Worm (Caenorhabditis elegans) whole organism, young adult: ENCODE data around the gene C51E3.6.

Source experiments
- B0035.1 ChIP-seq: sonication (generic microtip); optimal IDR thresholded peaks from 2 replicates; lab custom pipeline; 2016; ENCODE audit warnings: missing genetic modification characterization, mild to moderate bottlenecking, missing compliant biosample characterization, missing genotype, missing genetic modification reagents
- B0261.1 ChIP-seq: sonication (generic microtip); optimal IDR thresholded peaks from 2 replicates; lab custom pipeline; 2016; ENCODE audit warnings: mild to moderate bottlenecking, missing genetic modification characterization, moderate library complexity, missing compliant biosample characterization
- F39B2.1 ChIP-seq: fragments of 200-800 bp; sonication (Bioruptor generic); IDR thresholded peaks from 2 replicates; pipeline ENCODE4 v1.3.6; 2022; ENCODE audit warnings: missing genetic modification reagents, missing genetic modification characterization, missing compliant biosample characterization
- F49E8.2 ChIP-seq: sonication (generic microtip); optimal IDR thresholded peaks from 3 replicates; lab custom pipeline; 2017; ENCODE audit warnings: missing genetic modification characterization, mild to moderate bottlenecking, missing compliant biosample characterization, antibody characterized with exemption, moderate library complexity; ENCODE audit not compliant: insufficient read depth
- F57C9.4 ChIP-seq: sonication (generic microtip); optimal IDR thresholded peaks from 2 replicates; lab custom pipeline; 2017; ENCODE audit warnings: mild to moderate bottlenecking, missing genetic modification characterization, missing compliant biosample characterization
- T07F8.4 ChIP-seq: sonication (generic microtip); optimal IDR thresholded peaks from 2 replicates; lab custom pipeline; 2016; ENCODE audit warnings: mild to moderate bottlenecking, missing genetic modification characterization, moderate library complexity, missing compliant biosample characterization
- T26A5.8 ChIP-seq: sonication (generic microtip); optimal IDR thresholded peaks from 2 replicates; lab custom pipeline; 2016; ENCODE audit warnings: missing genetic modification characterization, missing compliant biosample characterization
- Y53G8AR.9 ChIP-seq: fragments of 200-800 bp; sonication (Bioruptor generic); conservative IDR thresholded peaks from 2 replicates; pipeline ENCODE4 v1.3.6; 2022; ENCODE audit warnings: missing genetic modification reagents, missing genetic modification characterization, missing compliant biosample characterization
- Y79H2A.3 ChIP-seq: fragments of 200-800 bp; sonication (Bioruptor generic); conservative IDR thresholded peaks from 2 replicates; pipeline ENCODE4 v1.3.6; 2022; ENCODE audit warnings: missing genetic modification reagents, missing genetic modification characterization, missing compliant biosample characterization
- Y95B8A.8 ChIP-seq: fragments of 200-800 bp; sonication (Bioruptor generic); IDR thresholded peaks from 2 replicates; pipeline ENCODE4 v1.3.6; 2022; ENCODE audit warnings: missing genetic modification reagents, missing genetic modification characterization, missing compliant biosample characterization
- ZK185.1 ChIP-seq: sonication (generic microtip); optimal IDR thresholded peaks from 2 replicates; lab custom pipeline; 2016; ENCODE audit warnings: mild to moderate bottlenecking, missing genetic modification characterization, missing compliant biosample characterization; ENCODE audit not compliant: poor library complexity, severe bottlenecking
- ama-1 ChIP-seq, 3 experiments: fragments of 150-350 bp in 1 of 3; sonication (generic microtip) in 2 of 3; optimal IDR thresholded peaks; 2 replicates each; lab custom pipeline; 2014 to 2018; ENCODE audit warnings: missing biosample characterization in 2 of 3, missing genetic modification characterization in 2 of 3, missing genetic modification reagents in 2 of 3
- aptf-2 ChIP-seq: fragments of 200-800 bp; sonication (Bioruptor generic); conservative IDR thresholded peaks from 2 replicates; pipeline ENCODE4 v1.3.6; 2022; ENCODE audit warnings: missing genetic modification reagents, missing genetic modification characterization, missing compliant biosample characterization
- aptf-3 ChIP-seq: fragments of 200-800 bp; sonication (Bioruptor generic); IDR thresholded peaks from 2 replicates; pipeline ENCODE4 v1.3.6; 2022; ENCODE audit warnings: missing genetic modification characterization, missing compliant biosample characterization
- attf-5 ChIP-seq: fragments of 200-800 bp; sonication (Bioruptor generic); optimal IDR thresholded peaks from 2 replicates; lab custom pipeline; 2018; ENCODE audit warnings: mild to moderate bottlenecking, missing genetic modification characterization, missing compliant biosample characterization
- bed-2 ChIP-seq: fragments of 200-800 bp; sonication (Bioruptor generic); IDR thresholded peaks from 2 replicates; pipeline ENCODE4 v1.3.6; 2022; ENCODE audit warnings: missing genetic modification reagents, missing genetic modification characterization, missing compliant biosample characterization
- ceh-27 ChIP-seq: fragments of 200-800 bp; sonication (Bioruptor generic); optimal IDR thresholded peaks from 2 replicates; lab custom pipeline; 2018; ENCODE audit warnings: mild to moderate bottlenecking, missing genetic modification characterization, moderate library complexity, missing compliant biosample characterization
- chd-7 ChIP-seq: sonication (generic microtip); optimal IDR thresholded peaks from 2 replicates; lab custom pipeline; 2016; ENCODE audit warnings: mild to moderate bottlenecking, missing genetic modification characterization, moderate library complexity, missing compliant biosample characterization
- dpff-1 ChIP-seq: sonication (generic microtip); optimal IDR thresholded peaks from 2 replicates; lab custom pipeline; 2017; ENCODE audit warnings: mild to moderate bottlenecking, missing genetic modification characterization, missing compliant biosample characterization
- efl-1 ChIP-seq: fragments of 150-350 bp; optimal IDR thresholded peaks from 2 replicates; lab custom pipeline; 2014; ENCODE audit warnings: missing biosample characterization, missing genetic modification reagents, missing genetic modification characterization
- egrh-3 ChIP-seq: fragments of 200-800 bp; sonication (Bioruptor generic); IDR thresholded peaks from 2 replicates; pipeline ENCODE4 v1.3.6; 2022; ENCODE audit warnings: missing genetic modification reagents, missing genetic modification characterization, missing compliant biosample characterization
- gei-17 ChIP-seq: fragments of 200-800 bp; sonication (Bioruptor generic); optimal IDR thresholded peaks from 2 replicates; lab custom pipeline; 2018; ENCODE audit warnings: mild to moderate bottlenecking, missing genetic modification characterization, missing compliant biosample characterization
- hlh-12 ChIP-seq: sonication (generic microtip); optimal IDR thresholded peaks from 2 replicates; lab custom pipeline; 2016; ENCODE audit warnings: missing genetic modification characterization, missing compliant biosample characterization
- lsl-1 ChIP-seq: fragments of 200-800 bp; sonication (Bioruptor generic); optimal IDR thresholded peaks from 2 replicates; lab custom pipeline; 2018; ENCODE audit warnings: mild to moderate bottlenecking, missing genetic modification characterization, moderate library complexity, missing compliant biosample characterization
- madf-10 ChIP-seq: sonication (generic microtip); optimal IDR thresholded peaks from 2 replicates; lab custom pipeline; 2016; ENCODE audit warnings: mild to moderate bottlenecking, missing genetic modification characterization, missing compliant biosample characterization
- madf-3 ChIP-seq: fragments of 200-800 bp; sonication (Bioruptor generic); IDR thresholded peaks from 2 replicates; pipeline ENCODE4 v1.3.6; 2022; ENCODE audit warnings: missing genetic modification reagents, missing genetic modification characterization, missing compliant biosample characterization
- mcd-1 ChIP-seq: fragments of 200-800 bp; sonication (Bioruptor generic); IDR thresholded peaks from 2 replicates; pipeline ENCODE4 v1.3.6; 2022; ENCODE audit warnings: missing genetic modification reagents, missing genetic modification characterization, missing compliant biosample characterization
- pha-4 ChIP-seq: fragments of 150-350 bp; sonication (generic microtip); optimal IDR thresholded peaks from 2 replicates; lab custom pipeline; 2014; ENCODE audit warnings: missing biosample characterization, missing genetic modification reagents, missing genetic modification characterization
- snpc-4 ChIP-seq, 5 experiments: fragments of 150-350 bp in 1 of 5; sonication (generic microtip) in 4 of 5; optimal IDR thresholded peaks; 2 replicates each; lab custom pipeline; 2014 to 2018; ENCODE audit warnings: missing genetic modification characterization in 5 of 5, missing biosample characterization in 3 of 5, antibody characterized with exemption in 2 of 5, mild to moderate bottlenecking in 2 of 5, missing compliant biosample characterization in 2 of 5, missing genotype in 2 of 5, moderate library complexity in 2 of 5, missing genetic modification reagents in 1 of 5
- somi-1 ChIP-seq: fragments of 200-800 bp; sonication (Bioruptor generic); optimal IDR thresholded peaks from 2 replicates; lab custom pipeline; 2018; ENCODE audit warnings: mild to moderate bottlenecking, missing genetic modification characterization, missing compliant biosample characterization
- tbp1 ChIP-seq: fragments of 200-800 bp; sonication (Bioruptor generic); optimal IDR thresholded peaks from 2 replicates; lab custom pipeline; 2018; ENCODE audit warnings: mild to moderate bottlenecking, missing genetic modification characterization, missing compliant biosample characterization
- xnd-1 ChIP-seq: sonication (generic microtip); optimal IDR thresholded peaks from 2 replicates; lab custom pipeline; 2016; ENCODE audit warnings: missing genotype, missing genetic modification reagents, missing genetic modification characterization, missing compliant biosample characterization
- zim-3 ChIP-seq: sonication (generic microtip); optimal IDR thresholded peaks from 2 replicates; lab custom pipeline; 2017; ENCODE audit warnings: mild to moderate bottlenecking, missing genetic modification characterization, moderate library complexity, missing compliant biosample characterization
- ztf-18 ChIP-seq: sonication (generic microtip); optimal IDR thresholded peaks from 2 replicates; lab custom pipeline; 2016; ENCODE audit warnings: missing genotype, mild to moderate bottlenecking, missing genetic modification characterization, missing compliant biosample characterization
- ztf-22 ChIP-seq: fragments of 200-800 bp; sonication (Bioruptor generic); optimal IDR thresholded peaks from 2 replicates; lab custom pipeline; 2018; ENCODE audit warnings: mild to moderate bottlenecking, missing genetic modification characterization, moderate library complexity, missing compliant biosample characterization
- ztf-25 ChIP-seq: fragments of 200-800 bp; sonication (Bioruptor generic); IDR thresholded peaks from 2 replicates; pipeline ENCODE4 v1.3.6; 2022; ENCODE audit warnings: missing genetic modification reagents, missing genetic modification characterization, missing compliant biosample characterization
- ztf-28 ChIP-seq: fragments of 200-800 bp; sonication (Bioruptor generic); IDR thresholded peaks from 2 replicates; pipeline ENCODE4 v1.3.6; 2022; ENCODE audit warnings: missing genetic modification reagents, missing genetic modification characterization, missing compliant biosample characterization
- ztf-6 ChIP-seq: fragments of 200-800 bp; sonication (Bioruptor generic); IDR thresholded peaks from 2 replicates; pipeline ENCODE4 v1.3.6; 2022; ENCODE audit warnings: missing genetic modification reagents, missing genetic modification characterization, missing compliant biosample characterization

C51E3.6 gene

ce11 chrV:10166368-10166767 is at the start of gene C51E3.6:
Gene C51E3.6, minus strand, starts transcription at chrV:10166468.
- no peak for TF ChIP-seq F49E8.2 (tag; lab: Kevin White, UChicago)
- TF ChIP-seq madf-10 (tag; lab: Kevin White, UChicago): no peak
- no peak for TF ChIP-seq B0261.1
- TF ChIP-seq tbp1 (GFP tag; lab: Kevin White, UChicago): no peak
- no peak for TF ChIP-seq ztf-28 (GFP tag; lab: Robert Waterston, UW)
- TF ChIP-seq ztf-18 (tag; lab: Kevin White, UChicago): no peak
- no peak for TF ChIP-seq Y79H2A.3
- no peak for TF ChIP-seq T26A5.8
- no peak for TF ChIP-seq ztf-22 (GFP tag; lab: Kevin White, UChicago)
- no peak for TF ChIP-seq somi-1 (GFP tag; lab: Kevin White, UChicago)

ce11 chrV:10212627-10213026 is 46.4 kb upstream of the C51E3.6 start, which contains the start of gene hpo-40:
Gene hpo-40, plus strand, starts transcription at chrV:10212927.
- TF ChIP-seq T07F8.4 (no peak), aptf-2 (GFP tag; lab: Robert Waterston, UW) (no peak), efl-1 (GFP tag; lab: Kevin White, UChicago) (no peak), ama-1 (optimal IDR thresholded peaks at IDR 0.05; lab: Kevin White, UChicago) (no peak), ama-1 (GFP tag; optimal IDR thresholded peaks at IDR 0.05; lab: Kevin White, UChicago) (no peak), lsl-1 (peak; percentile 34)

- no peak for TF ChIP-seq madf-3
- no peak for TF ChIP-seq attf-5
- no peak for TF ChIP-seq F57C9.4 (tag; lab: Kevin White, UChicago)
- TF ChIP-seq dpff-1 (tag; lab: Kevin White, UChicago): no peak
- TF ChIP-seq xnd-1 (tag; lab: Kevin White, UChicago): no peak
- no peak for TF ChIP-seq gei-17 (GFP tag; lab: Kevin White, UChicago)
- no peak for TF ChIP-seq zim-3
- TF ChIP-seq ZK185.1 (tag; lab: Kevin White, UChicago): no peak
- no peak for TF ChIP-seq aptf-2 (GFP tag; lab: Robert Waterston, UW)
- TF ChIP-seq pha-4: no peak
- no peak for TF ChIP-seq snpc-4 (GFP tag; optimal IDR thresholded peaks at IDR 0.05; lab: Kevin White, UChicago)
- no peak for TF ChIP-seq snpc-4 (tag; optimal IDR thresholded peaks at IDR 0.05; lab: Kevin White, UChicago)
- TF ChIP-seq B0035.1 (tag; lab: Kevin White, UChicago): no peak
- no peak for TF ChIP-seq B0261.1
Measured at ce11 chrV:10212027-10212426, 45.8 kb upstream of the C51E3.6 start, which contains the start of gene zhit-3. Gene zhit-3, minus strand, starts transcription at chrV:10212127.

- no peak for TF ChIP-seq madf-10 (tag; lab: Kevin White, UChicago)
- TF ChIP-seq Y53G8AR.9: no peak
- no peak for TF ChIP-seq B0035.1 (tag; lab: Kevin White, UChicago)
- TF ChIP-seq snpc-4 (GFP tag; optimal IDR thresholded peaks at IDR 0.05; lab: Kevin White, UChicago): no peak
- TF ChIP-seq snpc-4 (tag; optimal IDR thresholded peaks at IDR 0.05; lab: Kevin White, UChicago): no peak
- TF ChIP-seq aptf-3 (GFP tag; lab: Robert Waterston, UW): no peak
- no peak for TF ChIP-seq Y79H2A.3
- TF ChIP-seq chd-7 (tag; lab: Kevin White, UChicago): no peak
- TF ChIP-seq T07F8.4: no peak
- TF ChIP-seq hlh-12: no peak
- TF ChIP-seq ztf-6 (GFP tag; lab: Robert Waterston, UW): no peak
- TF ChIP-seq ceh-27 (GFP tag; lab: Kevin White, UChicago): no peak
- TF ChIP-seq ztf-28 (GFP tag; lab: Robert Waterston, UW): no peak
- TF ChIP-seq B0261.1: no peak
- no peak for TF ChIP-seq F39B2.1 (GFP tag; lab: Robert Waterston, UW)
- TF ChIP-seq ztf-25: no peak
- no peak for TF ChIP-seq egrh-3 (GFP tag; lab: Robert Waterston, UW)
- TF ChIP-seq mcd-1 (GFP tag; lab: Robert Waterston, UW): no peak
- no peak for TF ChIP-seq bed-2 (GFP tag; lab: Robert Waterston, UW)
- no peak for TF ChIP-seq Y95B8A.8 (GFP tag; lab: Robert Waterston, UW)
Measured at ce11 chrV:10210244-10210643, 44.0 kb upstream of the C51E3.6 start, which contains the start of gene tftc-3. Gene tftc-3, minus strand, starts transcription at chrV:10210344.
